Fruit fly (Drosophila melanogaster): ENCODE data around the gene Pbp95.
A peak's percentile ranks its signal among the peaks of the same experiment; 100 is the strongest.

DNA sequence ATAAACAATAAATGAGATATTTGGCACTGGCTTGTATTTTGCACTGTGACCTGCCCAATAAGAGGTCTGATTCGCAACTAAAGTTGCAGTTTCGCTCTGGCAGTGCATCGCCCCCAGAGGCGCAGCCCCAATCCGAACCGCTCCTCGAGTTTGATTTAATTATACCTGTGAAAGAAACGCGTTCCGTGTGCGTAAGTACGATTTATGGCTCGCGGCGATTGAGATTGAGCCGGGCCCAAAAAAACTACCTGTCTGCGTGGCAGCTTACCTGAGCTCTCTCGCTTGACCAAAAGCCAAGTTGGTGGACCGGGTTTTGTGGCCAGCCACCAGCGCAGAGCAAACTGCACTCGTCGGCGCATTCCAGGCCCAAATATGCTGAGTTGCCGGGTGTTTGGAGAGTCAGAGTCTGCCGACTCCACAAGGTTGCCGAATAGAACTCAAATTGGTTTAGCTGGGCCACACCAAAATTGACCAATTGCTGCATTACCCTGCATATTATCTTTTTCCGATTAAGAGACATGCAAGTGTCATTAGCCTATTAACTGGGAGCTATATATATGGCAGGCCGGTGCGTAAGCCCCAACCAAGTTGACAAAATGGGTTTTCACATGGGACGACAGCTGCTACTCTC is 35.1 kb upstream of the Pbp95 start, which contains the start of the genes CD98hc and Os-C:
- no peak for TF ChIP-seq CG12768 (GFP tag; optimal IDR thresholded peaks at IDR 0.05)
- TF ChIP-seq cic (GFP tag; optimal IDR thresholded peaks at IDR 0.05): no peak
- TF ChIP-seq toe (GFP tag; optimal IDR thresholded peaks at IDR 0.05): no peak
- TF ChIP-seq Clk (GFP tag; optimal IDR thresholded peaks at IDR 0.05): no peak
- no peak for TF ChIP-seq CG5204 (GFP tag; optimal IDR thresholded peaks at IDR 0.05)
- no peak for TF ChIP-seq pad (GFP tag; optimal IDR thresholded peaks at IDR 0.05)
- TF ChIP-seq tj (GFP tag; optimal IDR thresholded peaks at IDR 0.05): peak; percentile 95
- TF ChIP-seq cnc (optimal IDR thresholded peaks at IDR 0.05): no peak
- TF ChIP-seq CG1620 (GFP tag; optimal IDR thresholded peaks at IDR 0.05): no peak
- TF ChIP-seq bab1 (GFP tag; optimal IDR thresholded peaks at IDR 0.05): no peak
- no peak for TF ChIP-seq CG33017 (tag; optimal IDR thresholded peaks at IDR 0.05)
- TF ChIP-seq Crg-1 (GFP tag; optimal IDR thresholded peaks at IDR 0.05): no peak
- no peak for TF ChIP-seq Hr96 (GFP tag; optimal IDR thresholded peaks at IDR 0.05)

Measured in whole organism, adult.